Fruit fly (Drosophila melanogaster) whole organism, embryonic: ENCODE measurements around the gene CG14154.

ENCODE experiments used
- Asciz ChIP-seq: fragments of 200-800 bp; sonication (Bioruptor generic); optimal IDR thresholded peaks from 2 replicates; lab custom pipeline; 2017; ENCODE audit warnings: missing biosample characterization, mild to moderate bottlenecking, missing genetic modification characterization, missing genetic modification reagents
- Awh ChIP-seq: fragments of 200-800 bp; sonication (Bioruptor generic); IDR thresholded peaks from 2 replicates; pipeline ENCODE4, ENCODE4 v1.3.6; 2022; ENCODE audit warnings: missing biosample characterization, missing genetic modification characterization
- CG1024 ChIP-seq: fragments of 200-800 bp; sonication (Bioruptor generic); IDR thresholded peaks from 2 replicates; pipeline ENCODE4 v1.3.6; 2022; ENCODE audit warnings: missing biosample characterization, missing genetic modification characterization
- CG11085 ChIP-seq: fragments of 200-800 bp; sonication (Bioruptor generic); IDR thresholded peaks from 2 replicates; pipeline ENCODE4 v1.3.6; 2022; ENCODE audit warnings: missing biosample characterization, missing genetic modification characterization
- CG1233 ChIP-seq: fragments of 200-800 bp; sonication (Bioruptor generic); optimal IDR thresholded peaks from 4 replicates; lab custom pipeline; 2018; ENCODE audit warnings: missing biosample characterization, mild to moderate bottlenecking, missing genetic modification characterization
- CG13296 ChIP-seq: fragments of 200-800 bp; sonication (Bioruptor generic); optimal IDR thresholded peaks from 3 replicates; lab custom pipeline; 2018; ENCODE audit warnings: missing biosample characterization, mild to moderate bottlenecking, missing genetic modification characterization
- CG14710 ChIP-seq: fragments of 200-800 bp; sonication (Bioruptor generic); optimal IDR thresholded peaks from 3 replicates; lab custom pipeline; 2019; ENCODE audit warnings: missing biosample characterization, mild to moderate bottlenecking, missing genetic modification characterization, moderate library complexity
- CG15479 ChIP-seq: fragments of 200-800 bp; sonication (Bioruptor generic); optimal IDR thresholded peaks from 3 replicates; lab custom pipeline; 2019; ENCODE audit warnings: missing biosample characterization, mild to moderate bottlenecking, missing genetic modification characterization, moderate library complexity
- CG17829 ChIP-seq: fragments of 200-800 bp; optimal IDR thresholded peaks from 2 replicates; lab custom pipeline; 2019; ENCODE audit warnings: missing biosample characterization, mild to moderate bottlenecking, missing genetic modification characterization, moderate library complexity
- CG1832 ChIP-seq: fragments of 200-800 bp; sonication (Bioruptor generic); optimal IDR thresholded peaks from 2 replicates; lab custom pipeline; 2017; ENCODE audit warnings: missing biosample characterization, mild to moderate bottlenecking, missing genetic modification characterization, inconsistent platforms
- CG18599 ChIP-seq: fragments of 200-800 bp; sonication (Bioruptor generic); optimal IDR thresholded peaks from 3 replicates; lab custom pipeline; 2017; ENCODE audit warnings: missing biosample characterization, missing genetic modification characterization, mild to moderate bottlenecking, moderate library complexity, missing genetic modification reagents
- CG3065 ChIP-seq: fragments of 200-800 bp; sonication (Bioruptor generic); optimal IDR thresholded peaks from 2 replicates; lab custom pipeline; 2016; ENCODE audit warnings: missing biosample characterization, missing genetic modification characterization
- CG32767 ChIP-seq: fragments of 200-800 bp; sonication (Bioruptor generic); IDR thresholded peaks from 2 replicates; pipeline ENCODE4 v1.3.6; 2022; ENCODE audit warnings: missing biosample characterization, missing genetic modification characterization
- CG34224 ChIP-seq: fragments of 200-800 bp; sonication (Bioruptor generic); IDR thresholded peaks from 3 replicates; pipeline ENCODE4 v1.3.6; 2022; ENCODE audit warnings: missing biosample characterization, missing genetic modification characterization; ENCODE audit not compliant: partially characterized antibody
- CG5245 ChIP-seq: fragments of 200-800 bp; sonication (Bioruptor generic); optimal IDR thresholded peaks from 3 replicates; lab custom pipeline; 2016; ENCODE audit warnings: missing biosample characterization, missing genetic modification characterization
- CG6175 ChIP-seq: fragments of 200-800 bp; sonication (Bioruptor generic); IDR thresholded peaks from 3 replicates; pipeline ENCODE4 v1.3.6; 2022; ENCODE audit warnings: missing biosample characterization, missing genetic modification characterization
- CG6254 ChIP-seq: fragments of 200-800 bp; sonication (Bioruptor generic); optimal IDR thresholded peaks from 3 replicates; lab custom pipeline; 2017; ENCODE audit warnings: mild to moderate bottlenecking, missing biosample characterization, missing genetic modification reagents, missing genetic modification characterization
- CG6689 ChIP-seq: fragments of 200-800 bp; sonication (Bioruptor generic); IDR thresholded peaks from 2 replicates; pipeline ENCODE4 v1.3.6; 2022; ENCODE audit warnings: missing biosample characterization, missing genetic modification characterization
- CG7839 ChIP-seq: fragments of 200-800 bp; sonication (Bioruptor generic); optimal IDR thresholded peaks from 3 replicates; lab custom pipeline; 2018; ENCODE audit warnings: missing biosample characterization, mild to moderate bottlenecking, missing genetic modification characterization, moderate library complexity
- CG9817 ChIP-seq: fragments of 200-800 bp; sonication (Bioruptor generic); optimal IDR thresholded peaks from 2 replicates; lab custom pipeline; 2018; ENCODE audit warnings: missing biosample characterization, mild to moderate bottlenecking, missing genetic modification characterization, moderate library complexity
- D19A ChIP-seq: fragments of 200-800 bp; optimal IDR thresholded peaks from 3 replicates; lab custom pipeline; 2019; ENCODE audit warnings: missing biosample characterization, mild to moderate bottlenecking, missing genetic modification characterization, moderate library complexity
- Fer3 ChIP-seq: fragments of 200-800 bp; sonication (Bioruptor generic); optimal IDR thresholded peaks from 2 replicates; lab custom pipeline; 2018; ENCODE audit warnings: missing biosample characterization, mild to moderate bottlenecking, missing genetic modification characterization, moderate library complexity
- Kr ChIP-seq: fragments of 200-800 bp; sonication (Bioruptor generic); optimal IDR thresholded peaks from 2 replicates; lab custom pipeline; 2017; ENCODE audit warnings: missing biosample characterization, mild to moderate bottlenecking, missing genetic modification characterization
- Oli ChIP-seq: fragments of 200-800 bp; sonication (Bioruptor generic); optimal IDR thresholded peaks from 2 replicates; lab custom pipeline; 2018; ENCODE audit warnings: missing biosample characterization, mild to moderate bottlenecking, missing genetic modification characterization, moderate library complexity
- Poxn ChIP-seq: fragments of 200-800 bp; sonication (Bioruptor generic); IDR thresholded peaks from 2 replicates; pipeline ENCODE4 v1.3.6; 2022; ENCODE audit warnings: missing biosample characterization, missing genetic modification characterization
- Trl ChIP-seq, 3 experiments: fragments of >200 bp in 2 of 3; fragments of 200-800 bp in 1 of 3; sonication (Bioruptor generic) in 1 of 3; optimal IDR thresholded peaks; 2 replicates in 1 of 3; 3 replicates in 2 of 3; lab custom pipeline; 2016 to 2017; ENCODE audit warnings: missing biosample characterization in 1 of 3, missing genetic modification characterization in 1 of 3
- ase ChIP-seq: fragments of 200-800 bp; sonication (Bioruptor generic); IDR thresholded peaks from 3 replicates; pipeline ENCODE4 v1.3.6; 2022; ENCODE audit warnings: missing biosample characterization, missing genetic modification characterization
- cg ChIP-seq: fragments of 200-800 bp; sonication (Bioruptor generic); optimal IDR thresholded peaks from 3 replicates; lab custom pipeline; 2019; ENCODE audit warnings: missing biosample characterization, mild to moderate bottlenecking, missing genetic modification characterization, moderate library complexity
- ci ChIP-seq: fragments of 200-800 bp; sonication (Bioruptor generic); IDR thresholded peaks from 3 replicates; pipeline ENCODE4 v1.3.6; 2022; ENCODE audit warnings: missing biosample characterization, missing genetic modification characterization
- crc ChIP-seq: fragments of 200-800 bp; sonication (Bioruptor generic); optimal IDR thresholded peaks from 2 replicates; lab custom pipeline; 2016; ENCODE audit warnings: missing biosample characterization, missing genetic modification characterization
- dysf ChIP-seq: fragments of 200-800 bp; sonication (Bioruptor generic); IDR thresholded peaks from 3 replicates; pipeline ENCODE4 v1.3.6; 2022; ENCODE audit warnings: missing biosample characterization, missing genetic modification characterization
- fd96Cb ChIP-seq: fragments of 200-800 bp; sonication (Bioruptor generic); optimal IDR thresholded peaks from 2 replicates; lab custom pipeline; 2018; ENCODE audit warnings: missing biosample characterization, mild to moderate bottlenecking, missing genetic modification characterization, moderate library complexity
- gcm2 ChIP-seq: fragments of 200-800 bp; sonication (Bioruptor generic); optimal IDR thresholded peaks from 2 replicates; lab custom pipeline; 2016; ENCODE audit warnings: missing biosample characterization, missing genetic modification characterization
- kni ChIP-seq: fragments of 200-800 bp; sonication (Bioruptor generic); optimal IDR thresholded peaks from 3 replicates; lab custom pipeline; 2017; ENCODE audit warnings: mild to moderate bottlenecking, missing biosample characterization, missing genetic modification reagents, missing genetic modification characterization
- lab ChIP-seq: fragments of 200-800 bp; sonication (Bioruptor generic); optimal IDR thresholded peaks from 3 replicates; lab custom pipeline; 2017; ENCODE audit warnings: missing biosample characterization, missing genetic modification characterization, mild to moderate bottlenecking, moderate library complexity, missing genetic modification reagents
- lola ChIP-seq, 3 experiments: fragments of >200 bp in 2 of 3; fragments of 200-800 bp in 1 of 3; sonication (Bioruptor generic) in 1 of 3; optimal IDR thresholded peaks; 2 replicates each; lab custom pipeline; 2017 to 2019; ENCODE audit warnings: missing biosample characterization in 3 of 3, missing genetic modification characterization in 3 of 3, mild to moderate bottlenecking in 1 of 3, moderate library complexity in 1 of 3
- lov ChIP-seq, 2 experiments: fragments of 200-800 bp in 1 of 2; fragments of >200 bp in 1 of 2; sonication (Bioruptor generic) in 1 of 2; IDR thresholded peaks in 1 of 2; optimal IDR thresholded peaks in 1 of 2; 2 replicates in 1 of 2; 3 replicates in 1 of 2; pipeline versions ENCODE4 v1.3.6 to Lab custom; 2017 to 2022; ENCODE audit warnings: missing biosample characterization in 1 of 2, missing genetic modification characterization in 1 of 2
- oc ChIP-seq: fragments of 200-800 bp; sonication (Bioruptor generic); optimal IDR thresholded peaks from 2 replicates; lab custom pipeline; 2018; ENCODE audit warnings: missing biosample characterization, mild to moderate bottlenecking, missing genetic modification characterization, moderate library complexity
- sc ChIP-seq, 3 experiments: fragments of >200 bp in 2 of 3; fragments of 200-800 bp in 1 of 3; sonication (Bioruptor generic) in 1 of 3; optimal IDR thresholded peaks; 2 replicates in 2 of 3; 3 replicates in 1 of 3; lab custom pipeline; 2017; ENCODE audit warnings: mild to moderate bottlenecking in 1 of 3, missing biosample characterization in 1 of 3, missing genetic modification characterization in 1 of 3, missing genetic modification reagents in 1 of 3
- scrt ChIP-seq: fragments of 200-800 bp; sonication (Bioruptor generic); optimal IDR thresholded peaks from 2 replicates; lab custom pipeline; 2018; ENCODE audit warnings: missing biosample characterization, mild to moderate bottlenecking, missing genetic modification characterization, moderate library complexity
- sens ChIP-seq: fragments of 200-800 bp; sonication (Bioruptor generic); peaks from one replicate; lab custom pipeline; 2016; ENCODE audit warnings: missing biosample characterization, missing genetic modification characterization
- sna ChIP-seq: fragments of 200-800 bp; sonication (Bioruptor generic); IDR thresholded peaks from 2 replicates; pipeline ENCODE4 v1.3.6; 2022; ENCODE audit warnings: missing biosample characterization, missing genetic modification characterization; ENCODE audit not compliant: partially characterized antibody
- sr ChIP-seq: fragments of 200-800 bp; sonication (Bioruptor generic); IDR thresholded peaks from 3 replicates; pipeline ENCODE4 v1.3.6; 2022; ENCODE audit warnings: missing biosample characterization, missing genetic modification characterization
- tll ChIP-seq, 2 experiments: fragments of 200-800 bp in 1 of 2; fragments of >200 bp in 1 of 2; sonication (Bioruptor generic) in 1 of 2; optimal IDR thresholded peaks; 2 replicates each; lab custom pipeline; 2017 to 2019; ENCODE audit warnings: missing biosample characterization in 2 of 2, missing genetic modification characterization in 2 of 2, mild to moderate bottlenecking in 1 of 2, moderate library complexity in 1 of 2
- twi ChIP-seq: fragments of 200-800 bp; optimal IDR thresholded peaks from 2 replicates; lab custom pipeline; 2019; ENCODE audit warnings: missing biosample characterization, mild to moderate bottlenecking, missing genetic modification characterization, moderate library complexity
- usp ChIP-seq: fragments of >200 bp; optimal IDR thresholded peaks from 2 replicates; lab custom pipeline; 2017; ENCODE audit warnings: missing biosample characterization, missing genetic modification characterization
- vfl ChIP-seq: fragments of 200-800 bp; sonication (Bioruptor generic); optimal IDR thresholded peaks from 2 replicates; lab custom pipeline; 2016; ENCODE audit warnings: missing biosample characterization, missing genetic modification characterization

Gene CG14154

DNA sequence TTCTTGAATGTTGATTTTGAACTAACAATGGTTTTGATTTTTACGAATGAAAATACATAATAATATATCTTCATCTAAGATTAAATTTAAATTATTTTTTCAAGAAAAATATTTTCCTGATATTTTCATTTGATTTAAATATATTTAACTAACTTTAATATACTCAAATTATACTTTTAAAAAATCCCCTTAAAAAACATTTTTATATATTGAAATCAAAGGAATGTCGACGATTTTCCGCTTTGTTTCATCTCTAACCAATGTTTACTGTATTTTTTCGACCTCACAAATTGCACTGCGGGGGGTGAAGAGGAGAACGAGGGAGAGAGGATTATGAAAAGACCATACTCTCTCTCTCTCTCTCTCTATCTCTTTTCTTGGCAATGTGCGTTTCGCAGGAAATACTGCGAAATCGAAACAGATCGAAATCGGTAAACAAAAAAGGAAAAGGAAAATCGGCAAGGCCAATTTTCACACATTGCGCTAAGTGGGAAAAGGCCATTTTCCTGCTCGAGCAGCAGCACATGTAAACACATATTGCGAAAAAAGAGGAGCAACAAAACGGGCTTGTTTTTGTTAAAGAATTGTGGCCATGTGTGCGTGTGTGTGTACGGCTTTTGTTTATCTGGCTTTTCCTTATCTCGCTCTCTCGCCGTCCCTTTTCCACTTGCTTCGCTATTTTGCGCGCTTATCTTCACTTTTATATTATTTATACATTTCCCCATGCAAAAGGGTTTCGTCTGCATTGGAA is 18.5 kb downstream of the CG14154 start (continued):
- TF ChIP-seq tll (GFP tag; optimal IDR thresholded peaks at IDR 0.05; lab: Kevin White, UChicago) (peak in 1 of 2 experiments; percentile 15), gcm2 (GFP tag; lab: Kevin White, UChicago) (no peak), Trl (optimal IDR thresholded peaks at IDR 0.05; lab: Kevin White, UChicago) (peak; percentile 46 to 51), Trl (GFP tag; optimal IDR thresholded peaks at IDR 0.05; lab: Kevin White, UChicago) (no peak), CG11085 (GFP tag; lab: Robert Waterston, UW) (no peak), CG1024 (no peak), CG6689 (GFP tag; lab: Robert Waterston, UW) (no peak), scrt (GFP tag; lab: Kevin White, UChicago) (no peak), CG7839 (tag; lab: Kevin White, UChicago) (peak; percentile 23), sna (GFP tag; lab: Robert Waterston, UW) (no peak), Fer3 (tag; lab: Kevin White, UChicago) (no peak), CG13296 (GFP tag; lab: Kevin White, UChicago) (no peak), CG5245 (GFP tag; lab: Kevin White, UChicago) (no peak), CG9817 (tag; lab: Kevin White, UChicago) (no peak), sr (GFP tag; lab: Robert Waterston, UW) (no peak), oc (no peak), sc (optimal IDR thresholded peaks at IDR 0.05; lab: Kevin White, UChicago) (no peak), sc (GFP tag; optimal IDR thresholded peaks at IDR 0.05; lab: Kevin White, UChicago) (no peak), sens (GFP tag; lab: Kevin White, UChicago) (peak; percentile 31), Awh (GFP tag; lab: Robert Waterston, UW) (no peak), kni (peak; percentile 17), CG1832 (GFP tag; lab: Kevin White, UChicago) (peak; percentile 51), CG1233 (GFP tag; lab: Kevin White, UChicago) (no peak), crc (GFP tag; lab: Kevin White, UChicago) (no peak), CG6175 (GFP tag; lab: Robert Waterston, UW) (no peak), cg (GFP tag; lab: Kevin White, UChicago) (peak; percentile 62), CG14710 (tag; lab: Kevin White, UChicago) (peak; percentile 31), dysf (GFP tag; lab: Robert Waterston, UW) (no peak), fd96Cb (no peak), Kr (peak; percentile 37), lola (GFP tag; optimal IDR thresholded peaks at IDR 0.05; lab: Kevin White, UChicago) (peak in 1 of 3 experiments; percentile 42), CG6254 (GFP tag; lab: Kevin White, UChicago) (no peak), CG34224 (no peak), usp (GFP tag; lab: Kevin White, UChicago) (no peak), CG17829 (tag; lab: Kevin White, UChicago) (peak; percentile 10), D19A (peak; percentile 24), twi (tag; lab: Kevin White, UChicago) (peak; percentile 64), CG15479 (GFP tag; lab: Kevin White, UChicago) (peak; percentile 96), CG18599 (peak; percentile 23), ase (no peak), lov (optimal IDR thresholded peaks at IDR 0.05; lab: Kevin White, UChicago) (no peak), lov (GFP tag; IDR thresholded peaks at IDR 0.05; lab: Robert Waterston, UW) (0 out of 3 replicates have a peak, but pooled peaks have one; percentile 13), Poxn (GFP tag; lab: Robert Waterston, UW) (no peak), lab (GFP tag; lab: Kevin White, UChicago) (no peak), ci (GFP tag; lab: Robert Waterston, UW) (peak; percentile 27; the same call in 1 of the 3 replicates), CG32767 (no peak), Oli (peak; percentile 7), CG3065 (GFP tag; lab: Kevin White, UChicago) (no peak), Asciz (GFP tag; lab: Kevin White, UChicago) (no peak), vfl (GFP tag; lab: Kevin White, UChicago) (no peak)
